Fruit fly (Drosophila melanogaster) whole organism: ENCODE data around the gene CG10435.
"Not testable (repeated sequence)": the region's sequence is repeated elsewhere in the genome, so short reads cannot be mapped to it uniquely, and the experiment has no call there.

Experiments used
- CG8478 ChIP-seq: fragments of >200 bp; optimal IDR thresholded peaks from 2 replicates; lab custom pipeline; 2018; ENCODE audit warnings: inconsistent platforms
- Dll ChIP-seq: fragments of >200 bp; optimal IDR thresholded peaks from 2 replicates; lab custom pipeline; 2017
- EcR ChIP-seq, 2 experiments: fragments of >200 bp; optimal IDR thresholded peaks; 2 replicates each; lab custom pipeline; 2017; ENCODE audit warnings: missing biosample characterization in 2 of 2, missing genetic modification characterization in 2 of 2, missing genetic modification reagents in 2 of 2
- pan ChIP-seq: fragments of >200 bp; optimal IDR thresholded peaks from 2 replicates; lab custom pipeline; 2017
- psq ChIP-seq: fragments of >200 bp; optimal IDR thresholded peaks from 2 replicates; lab custom pipeline; 2017
- usp ChIP-seq: fragments of >200 bp; optimal IDR thresholded peaks from 2 replicates; lab custom pipeline; 2017; ENCODE audit warnings: missing biosample characterization, missing genetic modification characterization, mixed read lengths

CG10435 gene

DNA sequence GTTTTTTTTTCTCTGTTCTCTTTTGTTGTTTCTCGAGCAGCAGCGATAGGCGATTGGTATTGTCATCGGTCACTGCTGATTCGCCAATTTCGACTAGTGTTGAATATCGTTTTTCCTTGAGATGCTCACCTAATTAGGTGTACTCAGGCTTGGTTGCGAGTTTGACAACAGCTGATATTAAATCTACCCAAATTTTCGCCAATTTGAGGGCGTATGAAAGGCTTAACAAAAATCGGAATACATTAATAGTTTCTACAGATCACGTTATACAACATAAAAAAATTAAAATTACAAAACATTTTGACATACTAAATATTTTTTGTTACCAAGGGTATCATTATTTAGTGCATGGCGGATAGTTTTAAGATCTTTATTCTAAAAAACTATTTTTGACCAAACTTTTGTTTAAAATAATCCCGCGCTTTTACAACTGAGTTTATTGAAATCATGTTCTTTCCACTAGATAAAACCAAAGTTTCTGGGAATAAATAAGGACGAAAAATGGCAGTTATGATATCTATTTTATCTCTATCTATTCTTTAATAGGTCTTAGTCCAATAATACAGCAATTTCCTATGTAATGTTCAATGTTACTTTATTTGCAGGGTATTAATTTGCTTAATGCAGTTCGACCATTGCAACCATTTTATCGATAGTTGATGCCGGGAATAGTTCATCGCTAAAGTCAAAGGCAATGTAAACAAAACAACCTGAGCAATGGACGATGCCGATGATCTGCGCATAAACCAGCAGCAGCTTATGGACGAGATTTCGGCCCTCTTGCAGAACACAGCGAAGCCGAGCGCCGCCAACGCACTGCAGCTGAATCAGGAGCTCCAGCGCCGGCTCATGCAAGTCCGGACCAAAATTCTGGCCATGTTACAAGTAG is at the start of gene CG10435, which contains the start of gene Pbp95:
Gene CG10435 (minus strand): TSS at position 81 of the 889 bp plus-strand sequence.
Gene Pbp95 (plus strand): TSS at position 671 of the 889 bp plus-strand sequence.
- TF ChIP-seq Dll (no peak), CG8478 (lab: Kevin White, UChicago) (no peak), pan (lab: Kevin White, UChicago) (peak; percentile 71), usp (no peak), EcR (GFP tag; optimal IDR thresholded peaks at IDR 0.05; lab: Kevin White, UChicago) (no peak)

DNA sequence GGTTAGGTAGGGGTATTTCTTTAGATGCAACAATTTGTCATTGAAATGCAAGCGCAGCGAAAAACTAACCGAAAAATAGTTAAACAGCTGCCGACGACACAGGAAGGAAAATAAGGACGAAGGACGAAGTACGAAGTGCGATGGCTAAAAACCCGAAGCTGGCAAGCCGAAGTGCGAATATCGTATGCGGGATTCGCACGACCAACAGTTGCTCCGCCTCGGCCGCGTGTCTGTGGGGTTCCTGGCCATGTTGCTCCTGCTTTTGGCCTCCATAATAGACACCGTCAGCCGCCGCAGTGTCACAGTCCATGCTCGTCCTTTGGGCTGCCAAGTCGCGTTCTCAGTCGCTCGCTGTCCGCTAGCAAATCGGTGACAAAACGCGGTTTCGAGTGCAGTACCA is 46.0 kb upstream of the CG10435 start, which contains the start of gene mAChR-B:
Gene mAChR-B (plus strand): TSS at position 301 of the 400 bp plus-strand sequence.
- TF ChIP-seq usp (no peak), psq (lab: Kevin White, UChicago) (no peak), Dll (no peak), pan (lab: Kevin White, UChicago) (no peak), EcR (GFP tag; optimal IDR thresholded peaks at IDR 0.05; lab: Kevin White, UChicago) (no peak), CG8478 (lab: Kevin White, UChicago) (no peak)

DNA sequence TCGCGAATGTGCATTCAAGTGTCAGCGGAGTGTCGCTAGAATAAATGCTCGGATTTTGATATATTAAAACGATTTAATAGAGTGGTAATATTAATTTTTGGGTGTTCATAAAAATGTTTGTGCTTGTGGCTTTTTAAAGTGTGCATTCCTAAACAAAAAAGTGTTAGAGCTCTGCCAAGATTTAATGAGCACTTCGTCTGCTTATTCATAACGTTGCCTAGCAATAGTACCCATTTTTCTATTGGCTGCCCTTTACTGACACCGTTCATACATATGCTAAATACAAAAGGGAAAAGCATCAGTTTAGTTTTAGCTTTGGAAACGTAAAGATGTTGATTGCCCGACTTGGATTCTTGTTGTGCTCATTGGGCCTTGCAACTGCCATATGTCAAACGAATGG is 36.4 kb upstream of the CG10435 start, which contains the start of gene CG43061:
Gene CG43061 (plus strand): TSS at position 301 of the 400 bp plus-strand sequence.
- not testable (repeated sequence) for TF ChIP-seq usp; CG8478 (lab: Kevin White, UChicago); psq (lab: Kevin White, UChicago)

DNA sequence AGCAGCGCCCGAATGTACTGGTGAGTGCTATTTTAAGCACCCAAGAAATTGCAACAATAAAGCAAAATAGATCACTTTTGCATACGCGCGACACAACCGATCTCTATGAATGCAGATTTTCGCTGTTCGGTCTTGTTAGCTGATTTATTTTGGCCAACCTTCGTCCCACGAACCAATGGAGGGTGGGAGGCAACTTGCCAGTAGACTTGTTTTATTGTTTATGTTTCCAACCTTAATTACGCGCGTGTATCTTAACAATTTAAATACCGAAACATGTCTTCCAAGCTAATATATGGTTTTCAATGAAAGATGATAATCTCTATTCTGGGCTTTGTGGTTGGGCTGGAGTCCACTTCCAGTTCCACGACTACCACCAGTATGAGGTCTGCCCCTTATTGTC is 35.9 kb upstream of the CG10435 start, which contains the start of gene CG43618:
Gene CG43618 (plus strand): TSS at position 301 of the 400 bp plus-strand sequence.
- not testable (repeated sequence) for TF ChIP-seq EcR (GFP tag; optimal IDR thresholded peaks at IDR 0.05; lab: Kevin White, UChicago); CG8478 (lab: Kevin White, UChicago); Dll

DNA sequence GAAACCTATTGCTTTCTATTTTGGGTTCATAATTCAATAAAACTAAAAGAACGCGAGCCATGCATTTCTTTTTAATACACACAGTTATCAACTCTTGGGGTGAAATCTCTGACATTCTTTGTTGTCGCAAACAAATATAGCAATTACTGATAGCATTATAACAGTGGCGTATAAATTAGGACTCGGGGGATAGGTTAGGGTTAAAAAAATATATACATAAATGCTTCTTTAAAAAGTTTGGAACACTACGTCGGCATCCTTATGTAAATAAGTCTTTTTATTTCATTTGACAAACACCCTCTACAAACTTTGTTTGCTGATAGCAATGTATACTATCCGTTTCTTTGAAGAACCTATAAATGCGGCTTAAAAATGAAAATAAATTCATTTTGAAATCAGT is 27.8 kb upstream of the CG10435 start, which contains the start of gene CG43060:
Gene CG43060 (plus strand): TSS at position 382 of the 400 bp plus-strand sequence.
- TF ChIP-seq psq (lab: Kevin White, UChicago) (no peak), usp (no peak), CG8478 (lab: Kevin White, UChicago) (no peak), Dll (no peak), pan (lab: Kevin White, UChicago) (no peak), EcR (GFP tag; optimal IDR thresholded peaks at IDR 0.05; lab: Kevin White, UChicago) (no peak)

DNA sequence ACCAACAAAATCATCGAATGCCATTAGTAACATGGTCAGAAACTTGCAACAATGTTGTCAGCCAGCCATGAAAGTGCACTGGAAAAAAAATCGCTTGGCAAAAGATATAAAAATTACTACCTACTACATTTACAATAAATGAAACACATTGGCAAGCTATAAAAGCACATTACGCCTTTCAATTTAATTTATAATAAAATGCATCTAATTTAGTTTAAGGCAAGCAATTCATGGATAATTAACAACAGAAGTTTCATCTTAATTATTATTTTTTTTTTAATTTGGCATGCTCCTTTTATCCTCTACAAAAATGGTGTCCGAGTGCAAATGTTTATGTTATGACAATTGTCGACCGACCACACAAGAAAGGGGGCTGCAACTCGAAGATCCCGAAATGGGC is 25.9 kb upstream of the CG10435 start:
- TF ChIP-seq usp = no peak
- TF ChIP-seq Dll = no peak
- no peak for TF ChIP-seq pan (lab: Kevin White, UChicago)
- TF ChIP-seq psq (lab: Kevin White, UChicago) = no peak
- no peak for TF ChIP-seq CG8478 (lab: Kevin White, UChicago)
- TF ChIP-seq EcR (GFP tag; optimal IDR thresholded peaks at IDR 0.05; lab: Kevin White, UChicago) = no peak

DNA sequence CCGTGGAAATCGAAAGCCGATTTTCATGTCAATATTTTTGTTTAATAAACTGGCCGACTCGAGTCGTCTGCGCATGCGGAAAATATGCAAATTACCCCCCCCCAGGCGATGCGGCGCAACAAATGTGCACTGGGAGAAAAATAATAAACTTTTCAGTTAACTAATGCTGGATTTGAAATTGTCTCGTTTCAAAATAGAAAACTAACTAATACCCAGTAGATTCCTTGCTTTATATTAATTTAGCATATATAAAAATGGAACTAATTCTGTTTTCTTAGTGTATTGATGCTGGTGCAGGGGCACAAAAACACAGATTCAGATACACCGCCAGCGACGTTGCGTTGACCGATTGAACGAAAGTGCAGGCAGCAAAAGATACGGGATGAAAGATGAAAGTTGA is 24.9 kb upstream of the CG10435 start:
- TF ChIP-seq usp = no peak
- TF ChIP-seq CG8478 (lab: Kevin White, UChicago) = no peak
- TF ChIP-seq Dll = no peak
- no peak for TF ChIP-seq pan (lab: Kevin White, UChicago)
- TF ChIP-seq psq (lab: Kevin White, UChicago) = no peak
- TF ChIP-seq EcR (GFP tag; optimal IDR thresholded peaks at IDR 0.05; lab: Kevin White, UChicago) = no peak

DNA sequence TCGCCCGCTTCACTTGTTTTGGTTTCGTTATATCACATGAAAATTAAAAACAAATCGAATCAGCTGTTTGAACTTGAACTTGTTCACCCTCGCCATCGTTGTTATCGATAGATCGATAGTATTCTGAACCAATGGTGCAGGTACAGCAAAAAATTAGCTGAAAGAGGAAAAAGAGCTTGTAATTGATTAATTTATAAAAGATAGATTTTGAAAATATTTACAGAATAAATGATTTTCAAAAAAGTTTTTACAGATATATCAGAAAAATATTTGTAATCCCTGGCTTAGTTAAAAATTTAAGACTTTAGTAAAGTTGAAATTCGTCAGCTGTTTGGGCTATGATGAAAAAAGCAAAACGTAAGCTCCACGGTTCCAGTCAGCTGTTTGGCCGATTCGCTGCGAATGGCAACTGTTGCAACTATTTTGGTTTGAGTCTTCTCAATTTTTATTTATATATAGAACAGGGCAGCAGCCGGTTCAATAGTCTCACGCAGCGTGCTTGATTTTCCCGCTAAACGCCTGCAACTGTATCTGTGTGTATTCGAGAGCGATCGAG is 20.0 kb upstream of the CG10435 start, which contains the start of the genes CG11035 and unc-45:
Gene CG11035 (minus strand): TSS at position 87 of the 556 bp plus-strand sequence.
Gene unc-45 (plus strand): TSS at position 379 of the 556 bp plus-strand sequence.
- TF ChIP-seq Dll (no peak), usp (no peak), CG8478 (lab: Kevin White, UChicago) (no peak), pan (lab: Kevin White, UChicago) (no peak), EcR (GFP tag; optimal IDR thresholded peaks at IDR 0.05; lab: Kevin White, UChicago) (no peak), psq (lab: Kevin White, UChicago) (no peak)

DNA sequence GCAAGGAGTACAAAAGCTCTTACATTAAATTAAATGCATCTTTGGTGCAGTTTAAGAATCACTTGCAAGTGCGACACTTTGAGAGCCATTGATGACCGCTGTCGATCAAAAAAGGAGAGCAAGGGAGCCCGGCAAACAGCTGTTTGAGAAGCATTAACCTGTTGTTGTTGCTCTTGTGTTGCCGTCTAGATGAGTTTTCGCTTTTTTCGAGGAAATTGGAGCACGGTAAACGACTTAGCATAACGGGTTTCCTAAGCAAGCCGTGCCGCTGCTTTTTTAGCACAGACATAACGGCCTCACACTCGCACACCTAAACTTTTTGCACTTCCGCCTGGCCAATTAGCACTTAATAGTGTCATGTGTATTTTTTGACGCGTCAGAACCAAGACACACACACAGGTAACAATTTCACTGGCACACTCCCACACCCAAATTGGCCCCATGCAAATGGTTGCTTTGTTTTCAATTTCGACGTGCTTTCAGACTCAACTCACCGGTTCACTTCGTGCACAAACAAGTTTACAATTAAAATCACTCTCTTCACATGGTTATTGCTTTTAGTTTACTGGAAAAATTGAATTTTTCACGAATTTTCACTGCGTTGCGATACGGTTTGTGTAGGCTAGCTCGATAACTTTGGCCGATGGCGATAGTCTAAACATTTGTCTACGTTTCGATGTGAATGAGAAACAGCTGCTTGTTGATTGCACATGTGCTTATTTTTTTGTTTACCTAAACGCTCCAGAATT is 17.3 kb upstream of the CG10435 start, which contains the start of the genes CG10903 and CG2747:
Gene CG10903 (plus strand): TSS at position 261 of the 749 bp plus-strand sequence.
Gene CG2747 (minus strand): TSS at position 640 of the 749 bp plus-strand sequence.
- TF ChIP-seq Dll (no peak), EcR (GFP tag; optimal IDR thresholded peaks at IDR 0.05; lab: Kevin White, UChicago) (no peak), usp (no peak), pan (lab: Kevin White, UChicago) (no peak), psq (lab: Kevin White, UChicago) (no peak)

DNA sequence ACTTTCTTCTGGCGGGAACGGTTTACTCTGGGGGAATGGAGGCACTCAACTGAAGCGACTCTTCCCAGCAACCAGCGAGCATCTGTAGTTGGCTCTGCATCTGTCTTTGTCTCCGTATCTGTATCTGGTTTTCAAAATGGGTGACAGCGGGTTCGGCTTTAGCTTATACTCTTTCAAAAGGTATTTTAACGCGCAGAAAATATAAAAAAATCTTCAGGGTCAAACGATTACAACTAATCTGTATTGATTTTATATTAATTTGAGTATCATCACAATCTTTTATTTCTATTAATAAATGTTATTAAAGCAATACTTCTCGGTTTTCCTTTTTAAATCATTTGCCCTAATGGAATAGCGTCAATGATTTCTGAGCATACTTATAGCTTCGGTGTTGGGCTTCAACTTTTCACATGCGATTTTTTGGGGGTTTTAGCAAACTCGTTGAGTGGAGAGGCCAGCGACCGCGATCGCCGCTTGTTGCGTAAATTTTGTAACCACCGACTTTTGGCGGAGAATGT is 16.6 kb upstream of the CG10435 start, which contains the start of gene ImpE3:
Gene ImpE3 (minus strand): TSS at position 51 of the 518 bp plus-strand sequence.
- TF ChIP-seq Dll = no peak
- no peak for TF ChIP-seq pan (lab: Kevin White, UChicago)
- no peak for TF ChIP-seq psq (lab: Kevin White, UChicago)
- no peak for TF ChIP-seq EcR (GFP tag; optimal IDR thresholded peaks at IDR 0.05; lab: Kevin White, UChicago)
- no peak for TF ChIP-seq CG8478 (lab: Kevin White, UChicago)
- TF ChIP-seq usp = no peak

DNA sequence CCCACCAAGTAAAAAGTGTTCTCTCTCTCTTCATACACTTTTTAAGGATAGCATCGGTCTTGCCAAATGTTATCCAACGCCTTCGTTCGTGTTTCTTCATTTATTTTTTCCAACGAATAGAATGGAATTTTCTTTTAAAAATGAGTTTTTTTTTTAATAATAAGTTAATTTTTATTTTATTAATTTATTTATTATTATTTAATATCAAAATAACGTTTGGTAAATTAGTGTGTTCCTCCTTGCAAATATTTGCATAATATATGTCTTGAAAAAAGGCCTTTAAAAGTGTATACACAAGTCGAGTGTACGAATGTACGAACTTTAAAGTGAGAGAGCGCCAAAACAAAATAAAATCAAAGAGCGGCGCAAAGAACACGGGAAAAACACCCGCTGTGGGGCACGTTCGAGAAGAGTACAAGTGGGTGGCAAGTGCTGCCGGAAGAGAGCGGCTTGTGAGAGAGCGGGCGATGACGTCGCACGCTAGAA is 14.2 kb upstream of the CG10435 start:
- TF ChIP-seq pan (lab: Kevin White, UChicago) = no peak
- TF ChIP-seq EcR (GFP tag; optimal IDR thresholded peaks at IDR 0.05; lab: Kevin White, UChicago) = no peak
- no peak for TF ChIP-seq usp
- TF ChIP-seq psq (lab: Kevin White, UChicago) = no peak
- TF ChIP-seq CG8478 (lab: Kevin White, UChicago) = no peak
- TF ChIP-seq Dll = peak; percentile 63
